Worm (Caenorhabditis elegans) whole organism, young adult: ENCODE results near the gene eyg-1.

Source experiments
- ama-1 ChIP-seq, 3 experiments: fragments of 150-350 bp in 1 of 3; sonication (generic microtip) in 2 of 3; optimal IDR thresholded peaks; 2 replicates each; lab custom pipeline; 2014 to 2018; ENCODE audit warnings: missing biosample characterization in 2 of 3, missing genetic modification characterization in 2 of 3, missing genetic modification reagents in 2 of 3
- dpl-1 ChIP-seq: fragments of 150-350 bp; optimal IDR thresholded peaks from 2 replicates; lab custom pipeline; 2014; ENCODE audit warnings: missing biosample characterization, missing genetic modification reagents, missing genetic modification characterization
- hmg-1.2 ChIP-seq: fragments of 200-800 bp; sonication (Bioruptor generic); IDR thresholded peaks from 2 replicates; pipeline ENCODE4 v1.3.6; 2022; ENCODE audit warnings: missing genetic modification reagents, missing genetic modification characterization, missing compliant biosample characterization
- lin-26 ChIP-seq: fragments of 200-800 bp; sonication (Bioruptor generic); IDR thresholded peaks from 2 replicates; pipeline ENCODE4 v1.3.6; 2022; ENCODE audit warnings: missing genetic modification reagents, missing genetic modification characterization, missing compliant biosample characterization
- mxl-1 ChIP-seq: sonication (generic microtip); optimal IDR thresholded peaks from 2 replicates; lab custom pipeline; 2016; ENCODE audit warnings: missing genetic modification characterization, missing compliant biosample characterization
- nfyb-1 ChIP-seq: fragments of 200-800 bp; sonication (Bioruptor generic); IDR thresholded peaks from 2 replicates; pipeline ENCODE4 v1.3.6; 2022; ENCODE audit warnings: missing genetic modification reagents, missing genetic modification characterization, missing compliant biosample characterization
- nhr-90 ChIP-seq: sonication (generic microtip); optimal IDR thresholded peaks from 2 replicates; lab custom pipeline; 2016; ENCODE audit warnings: missing genotype, mild to moderate bottlenecking, missing genetic modification characterization, missing compliant biosample characterization
- sea-2 ChIP-seq: fragments of 200-800 bp; sonication (Bioruptor generic); IDR thresholded peaks from 2 replicates; pipeline ENCODE4 v1.3.6; 2022; ENCODE audit warnings: missing genetic modification characterization, missing compliant biosample characterization
- sptf-2 ChIP-seq: fragments of 200-800 bp; sonication (Bioruptor generic); optimal IDR thresholded peaks from 2 replicates; lab custom pipeline; 2018; ENCODE audit warnings: mild to moderate bottlenecking, missing genetic modification characterization, missing compliant biosample characterization
- tbx-9 ChIP-seq: sonication (generic microtip); optimal IDR thresholded peaks from 2 replicates; lab custom pipeline; 2016; ENCODE audit warnings: borderline replicate concordance, missing genetic modification characterization, inconsistent platforms, missing compliant biosample characterization
- unc-130 ChIP-seq: sonication (generic microtip); optimal IDR thresholded peaks from 2 replicates; lab custom pipeline; 2016; ENCODE audit warnings: missing genetic modification reagents, missing genetic modification characterization, missing compliant biosample characterization
- unc-62 ChIP-seq: fragments of 150-350 bp; optimal IDR thresholded peaks from 2 replicates; lab custom pipeline; 2014; ENCODE audit warnings: missing biosample characterization, missing genetic modification reagents, missing genetic modification characterization

ce11 chrII:9849497-9849896 lies 21.7 kb upstream of the eyg-1 start, which contains the start of gene old-2:
- TF ChIP-seq nhr-90 (tag; lab: Kevin White, UChicago) (no peak), tbx-9 (tag; lab: Kevin White, UChicago) (no peak), dpl-1 (no peak), unc-62 (no peak), nfyb-1 (GFP tag; lab: Robert Waterston, UW) (no peak), ama-1 (optimal IDR thresholded peaks at IDR 0.05; lab: Kevin White, UChicago) (no peak), ama-1 (GFP tag; optimal IDR thresholded peaks at IDR 0.05; lab: Kevin White, UChicago) (no peak), lin-26 (GFP tag; lab: Robert Waterston, UW) (no peak), mxl-1 (tag; lab: Kevin White, UChicago) (no peak), unc-130 (GFP tag; lab: Kevin White, UChicago) (no peak), hmg-1.2 (GFP tag; lab: Robert Waterston, UW) (no peak), sea-2 (GFP tag; lab: Robert Waterston, UW) (no peak), sptf-2 (GFP tag; lab: Kevin White, UChicago) (no peak)
